Worm (Caenorhabditis elegans): Measurements from ENCODE around the gene C02B10.3.
A peak's percentile ranks its signal among the peaks of the same experiment; 100 is the strongest.

- TF ChIP-seq unc-55 (GFP tag; optimal IDR thresholded peaks at IDR 0.05): peak; percentile 85
- peak; percentile 96 to 99 for TF ChIP-seq lsy-2 (tag; optimal IDR thresholded peaks at IDR 0.05)
- TF ChIP-seq alr-1 (tag; optimal IDR thresholded peaks at IDR 0.05): no peak
Measured at ce11 chrIV:5090993-5091793, 11.9 kb downstream of the C02B10.3 start, which contains the start of the genes snpn-1 and C02B10.4.

Data from whole organism, L2 larva.